Fruit fly (Drosophila melanogaster) whole organism, pupa: ENCODE data around the gene CG8677.

ENCODE experiments used
- CG10348 ChIP-seq: fragments of 200-800 bp; sonication (Bioruptor generic); IDR thresholded peaks from 2 replicates; pipeline ENCODE4 v1.3.6; 2022; ENCODE audit warnings: missing biosample characterization, missing genetic modification characterization
- CG9948 ChIP-seq: fragments of 200-800 bp; sonication (Bioruptor generic); optimal IDR thresholded peaks from 2 replicates; lab custom pipeline; 2018; ENCODE audit warnings: missing biosample characterization, mild to moderate bottlenecking, missing genetic modification characterization, moderate library complexity
- D1 ChIP-seq: fragments of 200-800 bp; sonication (Bioruptor generic); optimal IDR thresholded peaks from 2 replicates; lab custom pipeline; 2018; ENCODE audit warnings: missing biosample characterization, mild to moderate bottlenecking, missing genetic modification characterization, moderate library complexity
- EcR ChIP-seq: fragments of 200-800 bp; sonication (Bioruptor generic); optimal IDR thresholded peaks from 3 replicates; lab custom pipeline; 2019; ENCODE audit warnings: missing biosample characterization, missing genetic modification characterization, mild to moderate bottlenecking, moderate library complexity, missing genetic modification reagents
- Snoo ChIP-seq: fragments of 200-800 bp; sonication (Bioruptor generic); optimal IDR thresholded peaks from 3 replicates; lab custom pipeline; 2017; ENCODE audit warnings: missing biosample characterization, mild to moderate bottlenecking, missing genetic modification characterization, inconsistent platforms
- fd96Ca ChIP-seq: fragments of 200-800 bp; sonication (Bioruptor generic); IDR thresholded peaks from 3 replicates; pipeline ENCODE4 v1.3.6; 2022; ENCODE audit warnings: missing biosample characterization, missing genetic modification characterization
- rn ChIP-seq: fragments of 200-800 bp; sonication (Bioruptor generic); IDR thresholded peaks from 2 replicates; pipeline ENCODE4 v1.3.6; 2022; ENCODE audit warnings: missing biosample characterization, missing genetic modification characterization

- no peak for TF ChIP-seq D1
- no peak for TF ChIP-seq CG10348
- no peak for TF ChIP-seq EcR
- no peak for TF ChIP-seq fd96Ca (GFP tag; lab: Robert Waterston, UW)
- no peak for TF ChIP-seq rn (GFP tag; lab: Robert Waterston, UW)
- no peak for TF ChIP-seq CG9948 (tag; lab: Kevin White, UChicago)
- TF ChIP-seq Snoo (tag; lab: Kevin White, UChicago) = no peak
These were observed 12.3 kb downstream of the CG8677 start for dm6 chr2L:21233430-21233829.
